Fruit fly (Drosophila melanogaster) whole organism, wandering third instar larva: Measurements from ENCODE around the gene REG.

Experiments
- Dif ChIP-seq: fragments of 200-275, 200-300 bp; sonication (Bioruptor generic); optimal IDR thresholded peaks from 2 replicates; lab custom pipeline; 2018; ENCODE audit warnings: missing biosample characterization, missing genetic modification characterization; ENCODE audit not compliant: partially characterized antibody
- HLH106 ChIP-seq: fragments of 200-800 bp; optimal IDR thresholded peaks from 3 replicates; lab custom pipeline; 2019; ENCODE audit warnings: missing biosample characterization, mild to moderate bottlenecking, missing genetic modification characterization, moderate library complexity
- Mio ChIP-seq: sonication (Bioruptor generic); optimal IDR thresholded peaks from 2 replicates; lab custom pipeline; 2016; ENCODE audit warnings: missing biosample characterization, missing genetic modification characterization
- brk ChIP-seq: fragments of 200-800 bp; sonication (Bioruptor generic); optimal IDR thresholded peaks from 2 replicates; lab custom pipeline; 2016; ENCODE audit warnings: missing biosample characterization, mild to moderate bottlenecking, missing genetic modification characterization

dm6 chrX:13249732-13250395 is 37.7 kb downstream of the REG start:
- TF ChIP-seq HLH106 (tag; lab: Kevin White, UChicago) (no peak), Dif (GFP tag; lab: Kevin White, UChicago) (no peak), Mio (no peak), brk (no peak)
